Worm (Caenorhabditis elegans): Measurements from ENCODE around the gene gfi-3.

ce11 chrX:14481637-14482036 is 1.3 kb downstream of the gfi-3 start:
- TF ChIP-seq jun-1 (tag; optimal IDR thresholded peaks at IDR 0.05) = no peak
- TF ChIP-seq nhr-237 (tag; optimal IDR thresholded peaks at IDR 0.05) = no peak

Measured in whole organism, L4 larva.